Worm (Caenorhabditis elegans) whole organism, L2 larva: ENCODE data around the gene F49E11.2.

Experiments
- C34F6.9 ChIP-seq: fragments of 150-350 bp; optimal IDR thresholded peaks from 2 replicates; lab custom pipeline; 2014; ENCODE audit warnings: missing biosample characterization, missing genetic modification characterization
- R02D3.7 ChIP-seq: fragments of 150-350 bp; optimal IDR thresholded peaks from 2 replicates; lab custom pipeline; 2014; ENCODE audit warnings: missing biosample characterization, missing genetic modification characterization
- ama-1 ChIP-seq: fragments of 150-350 bp; optimal IDR thresholded peaks from 2 replicates; lab custom pipeline; 2018; ENCODE audit warnings: inconsistent platforms
- ceh-82 ChIP-seq: fragments of 150-350 bp; optimal IDR thresholded peaks from 2 replicates; lab custom pipeline; 2014; ENCODE audit warnings: missing biosample characterization, missing genetic modification characterization
- elt-3 ChIP-seq: sonication (generic microtip); optimal IDR thresholded peaks from 2 replicates; lab custom pipeline; 2017; ENCODE audit warnings: missing biosample characterization, missing genetic modification characterization
- lin-39 ChIP-seq: fragments of 150-350 bp; optimal IDR thresholded peaks from 2 replicates; lab custom pipeline; 2014; ENCODE audit warnings: missing biosample characterization, missing genetic modification reagents, missing genetic modification characterization
- lsy-2 ChIP-seq, 2 experiments: fragments of 150-350 bp in 1 of 2; sonication (generic microtip) in 1 of 2; optimal IDR thresholded peaks; 2 replicates each; lab custom pipeline; 2014 to 2017; ENCODE audit warnings: missing biosample characterization in 2 of 2, missing genetic modification characterization in 2 of 2
- skn-1 ChIP-seq: sonication (generic microtip); optimal IDR thresholded peaks from 2 replicates; lab custom pipeline; 2017; ENCODE audit warnings: missing biosample characterization, missing genetic modification characterization
- sma-3 ChIP-seq: sonication (generic microtip); optimal IDR thresholded peaks from 2 replicates; lab custom pipeline; 2016; ENCODE audit warnings: missing genetic modification reagents, missing genetic modification characterization, missing compliant biosample characterization
- snpc-4 ChIP-seq: fragments of 150-350 bp; optimal IDR thresholded peaks from 2 replicates; lab custom pipeline; 2014; ENCODE audit warnings: missing biosample characterization, missing genetic modification characterization

DNA sequence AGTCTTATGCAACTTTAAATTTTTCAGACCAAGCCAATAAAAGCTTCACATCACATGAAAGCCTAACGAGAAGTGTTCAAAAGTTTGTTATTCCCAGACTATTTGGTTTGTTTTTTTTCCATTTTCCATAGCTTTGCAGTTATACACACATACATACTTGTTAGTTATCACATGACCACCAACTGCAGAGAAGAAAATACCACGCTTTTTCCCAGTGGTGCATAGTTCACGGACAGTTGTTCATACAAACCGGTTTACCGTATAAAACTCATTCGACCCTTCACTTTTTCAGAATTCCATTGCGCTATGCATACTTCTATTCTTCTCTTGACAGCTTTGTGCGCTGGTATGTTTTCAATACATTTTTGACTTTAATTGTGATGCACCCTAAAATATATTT lies 24.9 kb upstream of the F49E11.2 start, which contains the start of gene scl-5:
- TF ChIP-seq sma-3 (no peak), skn-1 (tag; lab: Kevin White, UChicago) (no peak), lin-39 (tag; lab: Kevin White, UChicago) (no peak), ceh-82 (tag; lab: Kevin White, UChicago) (no peak), ama-1 (lab: Kevin White, UChicago) (no peak), C34F6.9 (tag; lab: Kevin White, UChicago) (no peak), snpc-4 (tag; lab: Kevin White, UChicago) (no peak), elt-3 (tag; lab: Kevin White, UChicago) (no peak), R02D3.7 (tag; lab: Kevin White, UChicago) (no peak), lsy-2 (tag; optimal IDR thresholded peaks at IDR 0.05; lab: Kevin White, UChicago) (no peak)
